Worm (Caenorhabditis elegans): Measurements from ENCODE around the gene lsm-5.

lsm-5 gene

DNA sequence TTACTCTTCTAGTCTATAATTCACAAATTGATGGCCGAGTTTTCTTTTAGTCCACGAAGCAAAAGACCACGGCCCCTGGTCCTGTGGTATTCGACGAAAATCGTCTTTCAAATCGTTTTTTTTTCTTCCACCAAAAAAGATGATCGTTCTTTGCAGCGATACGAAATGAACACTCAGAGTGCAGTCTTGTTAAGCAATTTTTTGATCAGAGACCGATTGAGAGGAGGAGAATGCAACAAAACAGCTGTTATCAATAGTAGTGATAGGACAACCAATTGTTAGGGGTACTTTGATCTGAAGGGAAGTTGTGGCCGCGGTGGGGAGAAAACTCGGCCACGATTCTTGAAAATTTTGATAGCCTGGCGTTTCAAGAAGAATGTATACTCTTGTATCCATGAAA, 6.2 kb upstream of the lsm-5 start (continued):
- TF ChIP-seq ama-1 (optimal IDR thresholded peaks at IDR 0.05) (peak; percentile 27), pha-4 (tag; optimal IDR thresholded peaks at IDR 0.05) (peak; percentile 66), lin-39 (tag; optimal IDR thresholded peaks at IDR 0.05) (no peak), ztf-4 (tag; optimal IDR thresholded peaks at IDR 0.05) (no peak), unc-39 (tag; optimal IDR thresholded peaks at IDR 0.05) (no peak), nhr-11 (tag; optimal IDR thresholded peaks at IDR 0.05) (no peak), nhr-77 (tag; optimal IDR thresholded peaks at IDR 0.05) (no peak), nhr-12 (tag; optimal IDR thresholded peaks at IDR 0.05) (no peak), ceh-9 (tag; optimal IDR thresholded peaks at IDR 0.05) (no peak), unc-62 (GFP tag; optimal IDR thresholded peaks at IDR 0.05) (no peak), lin-15B (tag; optimal IDR thresholded peaks at IDR 0.05) (no peak), ceh-28 (tag; optimal IDR thresholded peaks at IDR 0.05) (no peak), daf-12 (tag; optimal IDR thresholded peaks at IDR 0.05) (no peak), aly-2 (tag; optimal IDR thresholded peaks at IDR 0.05) (no peak)

DNA sequence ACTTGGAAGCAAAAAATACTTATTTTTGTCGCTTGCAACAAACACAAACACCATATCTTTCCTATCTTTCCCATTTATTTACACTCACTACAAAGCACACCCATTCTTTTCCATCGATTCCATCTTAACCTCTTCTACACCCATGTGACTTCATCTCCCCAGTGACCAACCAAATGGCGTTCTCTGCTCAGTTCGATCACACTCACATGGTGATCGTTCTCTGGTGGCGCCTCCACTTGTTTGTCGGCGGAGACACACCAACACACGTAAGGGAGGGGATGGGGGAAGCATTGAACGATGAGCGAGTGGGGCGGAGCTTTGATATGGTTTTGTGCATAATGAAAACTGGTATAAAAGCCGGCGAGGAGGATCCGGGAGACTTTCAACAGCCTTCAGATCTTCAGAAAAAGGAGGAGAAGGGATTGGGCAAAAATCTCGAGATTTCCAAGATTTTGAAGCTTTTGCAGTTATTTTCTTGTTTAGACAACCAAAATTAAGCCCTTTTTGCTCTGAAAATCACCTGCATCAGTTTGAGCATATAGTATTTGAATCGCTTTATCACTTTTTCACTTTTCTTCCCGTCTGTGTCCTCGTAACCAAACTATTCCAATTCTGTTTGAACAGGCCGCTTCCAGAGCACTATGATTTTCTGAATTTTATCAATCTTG, 3.5 kb upstream of the lsm-5 start:
- no peak for TF ChIP-seq ztf-4 (tag; optimal IDR thresholded peaks at IDR 0.05)
- TF ChIP-seq nhr-43 (tag; optimal IDR thresholded peaks at IDR 0.05; ENCODE audit: poor library complexity, severe bottlenecking), result peak; percentile 84
- no peak for TF ChIP-seq ZK546.5 (tag; optimal IDR thresholded peaks at IDR 0.05)
- peak; percentile 82 for TF ChIP-seq nfya-1 (tag; optimal IDR thresholded peaks at IDR 0.05; ENCODE audit: insufficient read depth)
- TF ChIP-seq ama-1 (optimal IDR thresholded peaks at IDR 0.05), result peak; percentile 96
- TF ChIP-seq nhr-76 (tag; optimal IDR thresholded peaks at IDR 0.05), result no peak
- TF ChIP-seq ztf-11 (tag; optimal IDR thresholded peaks at IDR 0.05), result no peak
- TF ChIP-seq nhr-28 (tag; optimal IDR thresholded peaks at IDR 0.05), result no peak
- TF ChIP-seq lin-15B (tag; optimal IDR thresholded peaks at IDR 0.05), result peak; percentile 9
- peak; percentile 19 for TF ChIP-seq unc-62 (GFP tag; optimal IDR thresholded peaks at IDR 0.05)
- no peak for TF ChIP-seq fkh-2 (tag; optimal IDR thresholded peaks at IDR 0.05)
- no peak for TF ChIP-seq egl-27 (tag; optimal IDR thresholded peaks at IDR 0.05)
- TF ChIP-seq fkh-10 (GFP tag; optimal IDR thresholded peaks at IDR 0.05), result no peak
- peak; percentile 82 for TF ChIP-seq snpc-4 (tag; optimal IDR thresholded peaks at IDR 0.05)
- TF ChIP-seq daf-12 (tag; optimal IDR thresholded peaks at IDR 0.05), result no peak
- TF ChIP-seq unc-39 (tag; optimal IDR thresholded peaks at IDR 0.05), result no peak
- peak; percentile 96 for TF ChIP-seq lin-39 (tag; optimal IDR thresholded peaks at IDR 0.05)
- TF ChIP-seq nhr-25 (tag; optimal IDR thresholded peaks at IDR 0.05), result no peak
- no peak for TF ChIP-seq lsy-12 (tag; optimal IDR thresholded peaks at IDR 0.05)
- no peak for TF ChIP-seq fos-1 (tag; optimal IDR thresholded peaks at IDR 0.05)
- no peak for TF ChIP-seq eor-1 (tag; optimal IDR thresholded peaks at IDR 0.05)
- no peak for TF ChIP-seq tbx-2 (tag; optimal IDR thresholded peaks at IDR 0.05)
- TF ChIP-seq nhr-67 (tag; optimal IDR thresholded peaks at IDR 0.05), result no peak
- no peak for TF ChIP-seq ceh-9 (tag; optimal IDR thresholded peaks at IDR 0.05)
- no peak for TF ChIP-seq elt-3 (tag; optimal IDR thresholded peaks at IDR 0.05)
- peak; percentile 70 for TF ChIP-seq nhr-11 (tag; optimal IDR thresholded peaks at IDR 0.05)
- no peak for TF ChIP-seq R02D3.7 (tag; optimal IDR thresholded peaks at IDR 0.05)
- peak; percentile 78 for TF ChIP-seq elt-2 (tag; optimal IDR thresholded peaks at IDR 0.05)
- peak; percentile 86 for TF ChIP-seq egl-5 (tag; optimal IDR thresholded peaks at IDR 0.05)
- TF ChIP-seq sea-2 (GFP tag; optimal IDR thresholded peaks at IDR 0.05), result no peak
- TF ChIP-seq mdl-1 (tag; optimal IDR thresholded peaks at IDR 0.05), result peak; percentile 82
- TF ChIP-seq ceh-82 (tag; optimal IDR thresholded peaks at IDR 0.05), result no peak
- TF ChIP-seq nhr-23 (tag; optimal IDR thresholded peaks at IDR 0.05), result no peak
- TF ChIP-seq mml-1 (tag; optimal IDR thresholded peaks at IDR 0.05), result no peak
- no peak for TF ChIP-seq skn-1 (tag; optimal IDR thresholded peaks at IDR 0.05)
- peak; percentile 85 for TF ChIP-seq jun-1 (tag; optimal IDR thresholded peaks at IDR 0.05)
- TF ChIP-seq ceh-16 (tag; optimal IDR thresholded peaks at IDR 0.05), result no peak
- TF ChIP-seq nhr-237 (tag; optimal IDR thresholded peaks at IDR 0.05), result no peak
- TF ChIP-seq elt-1 (tag; optimal IDR thresholded peaks at IDR 0.05), result peak; percentile 77
- TF ChIP-seq pha-4 (tag; optimal IDR thresholded peaks at IDR 0.05), result peak; percentile 87
- TF ChIP-seq nhr-77 (tag; optimal IDR thresholded peaks at IDR 0.05), result no peak
- TF ChIP-seq hmg-11 (tag; optimal IDR thresholded peaks at IDR 0.05), result peak; percentile 57
- no peak for TF ChIP-seq zag-1 (tag; optimal IDR thresholded peaks at IDR 0.05)
- no peak for TF ChIP-seq aly-2 (tag; optimal IDR thresholded peaks at IDR 0.05)
- TF ChIP-seq pqm-1 (tag; optimal IDR thresholded peaks at IDR 0.05), result peak; percentile 94
- TF ChIP-seq ceh-28 (tag; optimal IDR thresholded peaks at IDR 0.05), result peak; percentile 40
- no peak for TF ChIP-seq nhr-12 (tag; optimal IDR thresholded peaks at IDR 0.05)
